Worm (Caenorhabditis elegans): ENCODE measurements around the gene Y39F10A.6.

- TF ChIP-seq pha-4 (tag; optimal IDR thresholded peaks at IDR 0.05) (no peak), unc-3 (GFP tag; conservative IDR thresholded peaks at IDR 0.05) (no peak), unc-3 (tag; optimal IDR thresholded peaks at IDR 0.05) (no peak), ceh-9 (tag; optimal IDR thresholded peaks at IDR 0.05) (no peak), sdc-2 (tag; optimal IDR thresholded peaks at IDR 0.05) (no peak), tbx-2 (tag; optimal IDR thresholded peaks at IDR 0.05) (no peak), pat-9 (tag; optimal IDR thresholded peaks at IDR 0.05) (no peak)
Observed at ce11 chrII:754971-755370, 28.5 kb downstream of the Y39F10A.6 start.

Measured in whole organism, late embryonic.